Worm (Caenorhabditis elegans) whole organism, late embryonic: Measurements from ENCODE around the gene C06E1.7.
A peak's percentile ranks its signal among the peaks of the same experiment; 100 is the strongest.

ENCODE experiments used
- C08G9.2 ChIP-seq: sonication (generic microtip); optimal IDR thresholded peaks from 2 replicates; lab custom pipeline; 2016; ENCODE audit warnings: mild to moderate bottlenecking, missing genetic modification characterization, moderate library complexity, missing compliant biosample characterization
- C38D4.7 ChIP-seq: fragments of 200-800 bp; sonication (Bioruptor generic); optimal IDR thresholded peaks from 2 replicates; lab custom pipeline; 2018; ENCODE audit warnings: mild to moderate bottlenecking, missing genetic modification characterization, moderate library complexity, missing compliant biosample characterization
- F13H6.1 ChIP-seq: sonication (generic microtip); optimal IDR thresholded peaks from 2 replicates; lab custom pipeline; 2016; ENCODE audit warnings: missing genetic modification characterization, missing compliant biosample characterization
- K02D7.2 ChIP-seq: sonication (generic microtip); optimal IDR thresholded peaks from 2 replicates; lab custom pipeline; 2017; ENCODE audit warnings: mild to moderate bottlenecking, missing genetic modification characterization, missing compliant biosample characterization
- ceh-19 ChIP-seq: fragments of 200-800 bp; sonication (Bioruptor generic); optimal IDR thresholded peaks from 2 replicates; lab custom pipeline; 2018; ENCODE audit warnings: mild to moderate bottlenecking, missing genetic modification characterization, missing compliant biosample characterization
- ceh-22 ChIP-seq: sonication (generic microtip); optimal IDR thresholded peaks from 2 replicates; lab custom pipeline; 2017; ENCODE audit warnings: missing biosample characterization, missing genetic modification characterization
- ceh-30 ChIP-seq: fragments of 150-350 bp; optimal IDR thresholded peaks from 2 replicates; lab custom pipeline; 2014; ENCODE audit warnings: missing biosample characterization, missing genetic modification characterization
- ceh-34 ChIP-seq: sonication (generic microtip); optimal IDR thresholded peaks from 2 replicates; lab custom pipeline; 2016; ENCODE audit warnings: mild to moderate bottlenecking, missing genetic modification characterization, missing compliant biosample characterization
- dmd-4 ChIP-seq: sonication (generic microtip); optimal IDR thresholded peaks from 2 replicates; lab custom pipeline; 2016; ENCODE audit warnings: borderline replicate concordance, missing genetic modification characterization, missing compliant biosample characterization
- elt-2 ChIP-seq: sonication (generic microtip); optimal IDR thresholded peaks from 2 replicates; lab custom pipeline; 2016; ENCODE audit warnings: missing genetic modification reagents, missing genetic modification characterization, missing compliant biosample characterization
- elt-4 ChIP-seq: sonication (generic microtip); optimal IDR thresholded peaks from 2 replicates; lab custom pipeline; 2016; ENCODE audit warnings: missing genetic modification characterization, missing compliant biosample characterization
- ets-4 ChIP-seq: sonication (generic microtip); optimal IDR thresholded peaks from 2 replicates; lab custom pipeline; 2016; ENCODE audit warnings: missing genetic modification characterization, missing compliant biosample characterization
- eyg-1 ChIP-seq: sonication (generic microtip); optimal IDR thresholded peaks from 2 replicates; lab custom pipeline; 2016; ENCODE audit warnings: missing genotype, missing genetic modification characterization, missing compliant biosample characterization
- fax-1 ChIP-seq: sonication (generic microtip); optimal IDR thresholded peaks from 2 replicates; lab custom pipeline; 2016; ENCODE audit warnings: missing genotype, missing genetic modification characterization, missing compliant biosample characterization
- fkh-10 ChIP-seq: fragments of 150-350 bp; optimal IDR thresholded peaks from 2 replicates; lab custom pipeline; 2014; ENCODE audit warnings: missing biosample characterization, missing genetic modification reagents, missing genetic modification characterization
- gmeb-2 ChIP-seq: sonication (generic microtip); optimal IDR thresholded peaks from 2 replicates; lab custom pipeline; 2016; ENCODE audit warnings: missing genetic modification characterization, inconsistent platforms, missing compliant biosample characterization
- hlh-13 ChIP-seq: fragments of 200-800 bp; sonication (Bioruptor generic); optimal IDR thresholded peaks from 2 replicates; lab custom pipeline; 2018; ENCODE audit warnings: mild to moderate bottlenecking, missing genetic modification characterization, missing compliant biosample characterization
- hlh-6 ChIP-seq: sonication (generic microtip); optimal IDR thresholded peaks from 2 replicates; lab custom pipeline; 2016; ENCODE audit warnings: missing genotype, missing genetic modification characterization, missing compliant biosample characterization
- hlh-8 ChIP-seq: sonication (generic microtip); optimal IDR thresholded peaks from 2 replicates; lab custom pipeline; 2016; ENCODE audit warnings: missing genotype, missing genetic modification characterization, missing compliant biosample characterization
- lim-6 ChIP-seq: sonication (generic microtip); optimal IDR thresholded peaks from 2 replicates; lab custom pipeline; 2016; ENCODE audit warnings: missing genetic modification characterization, missing compliant biosample characterization
- madf-2 ChIP-seq: sonication (generic microtip); optimal IDR thresholded peaks from 2 replicates; lab custom pipeline; 2017; ENCODE audit warnings: missing genetic modification characterization, missing compliant biosample characterization
- nhr-11 ChIP-seq: fragments of 150-350 bp; optimal IDR thresholded peaks from 2 replicates; lab custom pipeline; 2014; ENCODE audit warnings: missing biosample characterization, missing genetic modification characterization
- npax-4 ChIP-seq: sonication (generic microtip); optimal IDR thresholded peaks from 2 replicates; lab custom pipeline; 2016; ENCODE audit warnings: missing genetic modification characterization, missing compliant biosample characterization
- odd-2 ChIP-seq: sonication (generic microtip); optimal IDR thresholded peaks from 2 replicates; lab custom pipeline; 2017; ENCODE audit warnings: antibody characterized with exemption, mild to moderate bottlenecking, missing genetic modification characterization, missing compliant biosample characterization
- pag-3 ChIP-seq: sonication (generic microtip); optimal IDR thresholded peaks from 2 replicates; lab custom pipeline; 2016; ENCODE audit warnings: missing compliant biosample characterization, missing genetic modification characterization, borderline replicate concordance
- pax-1 ChIP-seq: fragments of 150-350 bp; optimal IDR thresholded peaks from 2 replicates; lab custom pipeline; 2014; ENCODE audit warnings: missing biosample characterization, missing genetic modification characterization
- pha-2 ChIP-seq: sonication (generic microtip); optimal IDR thresholded peaks from 2 replicates; lab custom pipeline; 2017; ENCODE audit warnings: mild to moderate bottlenecking, missing genetic modification characterization, missing compliant biosample characterization
- pha-4 ChIP-seq: fragments of 150-350 bp; optimal IDR thresholded peaks from 2 replicates; lab custom pipeline; 2018; ENCODE audit warnings: missing biosample characterization, missing genetic modification reagents, missing genetic modification characterization
- pqm-1 ChIP-seq: sonication (generic microtip); optimal IDR thresholded peaks from 2 replicates; lab custom pipeline; 2016; ENCODE audit warnings: missing genetic modification characterization, missing compliant biosample characterization
- pros-1 ChIP-seq: fragments of 150-350 bp; optimal IDR thresholded peaks from 2 replicates; lab custom pipeline; 2014; ENCODE audit warnings: missing biosample characterization, missing genetic modification reagents, missing genetic modification characterization
- ref-2 ChIP-seq: sonication (generic microtip); optimal IDR thresholded peaks from 2 replicates; lab custom pipeline; 2016; ENCODE audit warnings: missing genetic modification characterization, missing compliant biosample characterization
- rnt-1 ChIP-seq: sonication (generic microtip); optimal IDR thresholded peaks from 2 replicates; lab custom pipeline; 2016; ENCODE audit warnings: missing genetic modification characterization, missing compliant biosample characterization
- sox-2 ChIP-seq: fragments of 200-800 bp; sonication (Bioruptor generic); IDR thresholded peaks from 2 replicates; pipeline ENCODE4 v1.3.6; 2022; ENCODE audit warnings: missing genetic modification reagents, missing genetic modification characterization, missing compliant biosample characterization
- sox-4 ChIP-seq: sonication (generic microtip); optimal IDR thresholded peaks from 2 replicates; lab custom pipeline; 2017; ENCODE audit warnings: mild to moderate bottlenecking, missing genetic modification characterization, inconsistent platforms, missing compliant biosample characterization
- syd-9 ChIP-seq: sonication (generic microtip); optimal IDR thresholded peaks from 2 replicates; lab custom pipeline; 2016; ENCODE audit warnings: mild to moderate bottlenecking, missing genetic modification characterization, moderate library complexity, missing compliant biosample characterization
- tbx-2 ChIP-seq: sonication (generic microtip); optimal IDR thresholded peaks from 2 replicates; lab custom pipeline; 2016; ENCODE audit warnings: missing genetic modification characterization, missing compliant biosample characterization
- tbx-7 ChIP-seq: sonication (generic microtip); optimal IDR thresholded peaks from 2 replicates; lab custom pipeline; 2016; ENCODE audit warnings: missing genotype, missing genetic modification characterization, missing compliant biosample characterization
- unc-3 ChIP-seq, 2 experiments: fragments of 200-800 bp in 1 of 2; sonication (Bioruptor generic) in 1 of 2; sonication (generic microtip) in 1 of 2; conservative IDR thresholded peaks in 1 of 2; optimal IDR thresholded peaks in 1 of 2; 2 replicates each; pipeline versions ENCODE4 v1.3.6 to Lab custom; 2016 to 2022; ENCODE audit warnings: missing compliant biosample characterization in 2 of 2, missing genetic modification characterization in 2 of 2, missing genetic modification reagents in 1 of 2
- unc-42 ChIP-seq: sonication (generic microtip); optimal IDR thresholded peaks from 2 replicates; lab custom pipeline; 2016; ENCODE audit warnings: missing genotype, missing genetic modification characterization, missing compliant biosample characterization
- unc-55 ChIP-seq: sonication (generic microtip); optimal IDR thresholded peaks from 2 replicates; lab custom pipeline; 2017; ENCODE audit warnings: missing biosample characterization, missing genetic modification reagents, missing genetic modification characterization
- unc-86 ChIP-seq: sonication (generic microtip); optimal IDR thresholded peaks from 2 replicates; lab custom pipeline; 2016; ENCODE audit warnings: missing genetic modification characterization, missing compliant biosample characterization

Gene C06E1.7

ce11 chrIII:8593620-8594019 is at the start of gene C06E1.7:
Gene C06E1.7 (minus strand): TSS chrIII:8593720.
- no peak for TF ChIP-seq hlh-6
- no peak for TF ChIP-seq sox-2 (GFP tag; lab: Robert Waterston, UW)
- no peak for TF ChIP-seq dmd-4 (tag; lab: Kevin White, UChicago)
- TF ChIP-seq madf-2 (tag; lab: Kevin White, UChicago), result no peak
- TF ChIP-seq C38D4.7 (GFP tag; lab: Kevin White, UChicago), result no peak
- no peak for TF ChIP-seq sox-4 (tag; lab: Kevin White, UChicago)
- no peak for TF ChIP-seq rnt-1 (tag; lab: Kevin White, UChicago)
- TF ChIP-seq ceh-30 (tag; lab: Kevin White, UChicago), result no peak
- TF ChIP-seq unc-55, result no peak
- TF ChIP-seq ref-2, result no peak
- no peak for TF ChIP-seq odd-2 (tag; lab: Kevin White, UChicago)
- no peak for TF ChIP-seq hlh-13 (GFP tag; lab: Kevin White, UChicago)
- no peak for TF ChIP-seq elt-2 (tag; lab: Kevin White, UChicago)
- TF ChIP-seq ceh-34 (tag; lab: Kevin White, UChicago), result no peak
- TF ChIP-seq eyg-1 (tag; lab: Kevin White, UChicago), result no peak
- TF ChIP-seq pax-1 (tag; lab: Kevin White, UChicago), result no peak
- no peak for TF ChIP-seq hlh-8 (tag; lab: Kevin White, UChicago)
- TF ChIP-seq pag-3 (tag; lab: Kevin White, UChicago), result no peak

ce11 chrIII:8639188-8639795 is 45.8 kb upstream of the C06E1.7 start, which contains the start of gene fip-1:
Gene fip-1 (plus strand): TSS chrIII:8639745.
- TF ChIP-seq ceh-22 (tag; lab: Kevin White, UChicago) (no peak), pax-1 (tag; lab: Kevin White, UChicago) (no peak), ceh-19 (GFP tag; lab: Kevin White, UChicago) (no peak), syd-9 (tag; lab: Kevin White, UChicago) (no peak), dmd-4 (tag; lab: Kevin White, UChicago) (no peak), hlh-13 (GFP tag; lab: Kevin White, UChicago) (no peak), F13H6.1 (tag; lab: Kevin White, UChicago) (no peak), hlh-8 (tag; lab: Kevin White, UChicago) (no peak), lim-6 (tag; lab: Kevin White, UChicago) (no peak)
- TF ChIP-seq, all 69 proteins: peak for 0

ce11 chrIII:8636803-8637202 is 43.3 kb upstream of the C06E1.7 start:
- no peak for TF ChIP-seq eyg-1 (tag; lab: Kevin White, UChicago)
- TF ChIP-seq unc-42 (tag; lab: Kevin White, UChicago), result no peak
- TF ChIP-seq pax-1 (tag; lab: Kevin White, UChicago), result no peak
- no peak for TF ChIP-seq sox-2 (GFP tag; lab: Robert Waterston, UW)
- TF ChIP-seq pha-2 (tag; lab: Kevin White, UChicago), result no peak
- TF ChIP-seq F13H6.1 (tag; lab: Kevin White, UChicago), result no peak

ce11 chrIII:8630833-8631232 is 37.3 kb upstream of the C06E1.7 start, which contains the start of gene dnj-10:
Gene dnj-10 (plus strand): TSS chrIII:8631165.
- TF ChIP-seq tbx-2 (no peak), unc-86 (tag; lab: Kevin White, UChicago) (no peak), nhr-11 (no peak), pha-4 (tag; lab: Kevin White, UChicago) (no peak), pqm-1 (tag; lab: Kevin White, UChicago) (no peak), unc-42 (tag; lab: Kevin White, UChicago) (peak; percentile 6), K02D7.2 (tag; lab: Kevin White, UChicago) (no peak), gmeb-2 (tag; lab: Kevin White, UChicago) (no peak)

- no peak for TF ChIP-seq pha-2 (tag; lab: Kevin White, UChicago)
- TF ChIP-seq pros-1 (tag; lab: Kevin White, UChicago), result no peak
- TF ChIP-seq ets-4 (tag; lab: Kevin White, UChicago), result no peak
- TF ChIP-seq elt-4 (tag; lab: Kevin White, UChicago), result no peak
- no peak for TF ChIP-seq unc-3 (GFP tag; conservative IDR thresholded peaks at IDR 0.05; lab: Robert Waterston, UW)
- TF ChIP-seq unc-3 (tag; optimal IDR thresholded peaks at IDR 0.05; lab: Kevin White, UChicago), result no peak
- no peak for TF ChIP-seq rnt-1 (tag; lab: Kevin White, UChicago)
- TF ChIP-seq npax-4 (tag; lab: Kevin White, UChicago), result no peak
- TF ChIP-seq C08G9.2 (tag; lab: Kevin White, UChicago), result no peak
- TF ChIP-seq fkh-10 (GFP tag; lab: Kevin White, UChicago), result no peak
- no peak for TF ChIP-seq fax-1 (tag; lab: Kevin White, UChicago)
- TF ChIP-seq pag-3 (tag; lab: Kevin White, UChicago), result no peak
- no peak for TF ChIP-seq K02D7.2 (tag; lab: Kevin White, UChicago)
- no peak for TF ChIP-seq tbx-7 (tag; lab: Kevin White, UChicago)
- TF ChIP-seq eyg-1 (tag; lab: Kevin White, UChicago), result no peak
- TF ChIP-seq unc-55, result no peak
- no peak for TF ChIP-seq sox-2 (GFP tag; lab: Robert Waterston, UW)
Measured at ce11 chrIII:8628405-8628982, 35.0 kb upstream of the C06E1.7 start, which contains the start of the genes polk-1 and gpr-1. Gene polk-1 (minus strand): TSS chrIII:8628590. Gene gpr-1 (plus strand): TSS chrIII:8628932.
